Fruit fly (Drosophila melanogaster): ENCODE results near the gene CG7120.

DNA sequence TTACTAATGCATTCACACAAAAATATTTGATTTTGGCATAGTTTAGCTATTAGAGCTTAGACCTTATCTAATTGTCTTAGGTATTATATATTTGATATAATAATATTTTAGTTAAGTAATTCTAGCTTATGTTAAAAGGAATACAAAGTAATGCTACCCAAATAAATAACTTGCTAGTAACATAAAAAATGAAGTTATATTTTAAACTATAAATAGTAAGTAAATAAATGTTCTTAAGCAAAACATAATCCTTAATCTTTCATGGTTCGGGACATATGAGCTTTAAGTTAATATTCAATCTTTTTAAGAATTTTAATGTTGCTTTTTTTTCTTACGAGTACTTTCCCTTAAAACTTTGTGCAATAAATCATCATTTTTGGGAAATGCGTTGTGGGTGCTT lies 27.4 kb downstream of the CG7120 start:
- TF ChIP-seq insv (optimal IDR thresholded peaks at IDR 0.05): no peak
- TF ChIP-seq psq (optimal IDR thresholded peaks at IDR 0.05): no peak
- no peak for TF ChIP-seq Myc (optimal IDR thresholded peaks at IDR 0.05)
- TF ChIP-seq h (optimal IDR thresholded peaks at IDR 0.05): no peak

All from Kc167 (cell line).